Fruit fly (Drosophila melanogaster) S2 (cell line): ENCODE results near the gene CG34183.

ENCODE experiments used
- CG8478 ChIP-seq: fragments of >200 bp; optimal IDR thresholded peaks from 2 replicates; lab custom pipeline; 2018
- CTCF ChIP-seq, 2 experiments: fragments of >200 bp; optimal IDR thresholded peaks; 2 replicates each; lab custom pipeline; 2018

Gene CG34183

dm6 chr2L:9850788-9851187, 39.8 kb downstream of the CG34183 start:
- TF ChIP-seq CG8478 (lab: Kevin White, UChicago) (no peak), CTCF (optimal IDR thresholded peaks at IDR 0.05; lab: Kevin White, UChicago) (no peak)
